Worm (Caenorhabditis elegans) whole organism, L4/young adult: ENCODE data around the gene ZC190.4.

Experiments
- W03F9.2 ChIP-seq: fragments of 150-350 bp; optimal IDR thresholded peaks from 2 replicates; lab custom pipeline; 2014; ENCODE audit warnings: missing biosample characterization, missing genetic modification characterization
- dao-5 ChIP-seq: sonication (generic microtip); optimal IDR thresholded peaks from 2 replicates; lab custom pipeline; 2016; ENCODE audit warnings: missing genotype, missing genetic modification characterization, moderate library complexity, missing compliant biosample characterization
- him-1 ChIP-seq: sonication (generic microtip); optimal IDR thresholded peaks from 2 replicates; lab custom pipeline; 2016; ENCODE audit warnings: missing genotype, missing genetic modification reagents, missing genetic modification characterization, missing compliant biosample characterization

The ZC190.4 gene

DNA sequence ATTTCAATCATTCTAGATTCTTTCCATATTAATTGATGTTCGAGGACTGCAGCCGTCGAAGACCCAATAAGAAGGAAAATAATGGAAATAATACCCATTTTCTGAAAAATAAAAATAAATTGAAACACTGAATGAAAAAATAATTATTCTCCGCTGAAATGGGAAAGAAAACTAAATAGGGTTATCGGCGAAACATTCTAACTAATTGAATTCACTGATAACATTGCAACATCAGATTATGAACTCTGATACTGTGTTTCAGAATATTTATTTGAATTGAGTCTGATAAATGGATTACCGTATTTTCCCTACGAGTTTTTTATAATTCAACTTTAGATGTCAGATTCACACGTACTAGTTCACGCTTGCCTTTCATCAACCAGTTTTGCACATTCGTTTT, 22.8 kb upstream of the ZC190.4 start, which contains the start of gene asp-13:
TSS of gene asp-13 (minus strand) at position 101 of the 400 bp plus-strand sequence.
- TF ChIP-seq dao-5 (tag; lab: Kevin White, UChicago): no peak
- no peak for TF ChIP-seq W03F9.2 (tag; lab: Kevin White, UChicago)
- no peak for TF ChIP-seq him-1 (tag; lab: Kevin White, UChicago)

DNA sequence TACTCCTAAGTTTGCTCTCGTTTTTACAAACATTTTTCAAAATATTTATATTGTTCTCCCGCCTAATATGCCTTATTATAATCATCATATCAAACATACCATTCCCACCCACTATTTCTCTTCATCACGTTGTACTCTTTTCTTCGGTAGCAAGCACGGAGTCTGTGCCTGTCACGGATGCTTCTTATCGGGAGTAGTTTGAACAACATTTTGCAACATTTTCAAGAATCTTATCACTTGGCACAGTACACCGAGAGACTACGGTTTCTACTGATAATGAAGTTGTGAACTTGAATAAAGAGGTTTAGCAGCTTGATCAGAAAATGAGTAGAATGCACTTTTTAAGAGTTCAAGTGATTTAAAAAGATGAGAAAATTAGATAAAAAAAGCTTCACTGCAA, 17.6 kb upstream of the ZC190.4 start:
- TF ChIP-seq dao-5 (tag; lab: Kevin White, UChicago): no peak

DNA sequence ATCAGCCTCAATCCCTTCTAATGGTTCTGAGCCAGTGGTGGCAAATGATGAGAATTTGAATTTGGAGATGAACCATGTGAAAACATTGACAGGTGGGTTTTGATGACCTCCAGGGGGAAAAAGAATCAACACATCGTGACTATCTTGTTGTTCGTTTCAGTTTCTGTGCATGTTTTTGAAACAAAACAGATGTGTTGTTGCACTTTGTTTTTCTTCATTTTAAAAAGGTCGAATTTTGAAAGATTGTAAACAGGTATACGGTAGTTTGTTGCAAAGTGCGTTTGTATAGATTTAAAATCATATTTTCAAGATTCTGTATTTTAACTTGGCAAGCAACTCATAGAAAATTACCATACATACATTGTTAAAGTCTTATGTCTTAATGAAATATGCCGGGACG, 15.5 kb upstream of the ZC190.4 start:
- no peak for TF ChIP-seq him-1 (tag; lab: Kevin White, UChicago)
- no peak for TF ChIP-seq dao-5 (tag; lab: Kevin White, UChicago)
- TF ChIP-seq W03F9.2 (tag; lab: Kevin White, UChicago): no peak

DNA sequence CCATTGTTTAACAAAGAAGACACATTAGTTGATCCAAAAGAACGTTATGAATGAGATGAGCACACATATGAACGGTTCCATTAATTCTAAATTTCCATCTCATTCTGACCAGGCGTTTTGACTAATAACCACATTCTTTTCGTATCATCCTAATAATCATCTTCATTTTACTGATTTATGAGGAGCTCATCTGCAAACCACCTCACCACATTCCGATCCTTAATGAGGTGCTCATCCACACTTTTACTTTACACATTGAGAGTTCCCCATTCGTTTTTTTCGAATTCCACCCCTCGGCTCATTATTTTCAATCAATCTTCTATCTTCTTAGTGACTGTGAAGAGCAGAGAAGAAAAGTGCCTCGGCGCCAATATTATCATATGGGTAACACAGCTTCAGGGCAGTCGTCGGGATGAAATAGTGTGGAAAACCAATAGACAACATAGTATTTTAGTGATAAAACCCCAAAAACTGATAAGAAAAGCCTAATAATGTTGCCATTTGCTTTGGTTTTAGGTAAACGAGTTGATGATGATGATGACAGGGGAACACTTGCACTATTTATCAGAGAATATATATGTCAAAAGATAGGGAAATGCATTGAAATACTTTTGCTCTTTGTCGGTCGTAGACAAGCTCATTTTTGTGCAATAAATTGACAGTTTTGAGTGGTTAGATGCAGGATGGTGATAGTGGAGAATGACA, 14.7 kb upstream of the ZC190.4 start:
- TF ChIP-seq dao-5 (tag; lab: Kevin White, UChicago): no peak
- TF ChIP-seq W03F9.2 (tag; lab: Kevin White, UChicago): peak; percentile 36

DNA sequence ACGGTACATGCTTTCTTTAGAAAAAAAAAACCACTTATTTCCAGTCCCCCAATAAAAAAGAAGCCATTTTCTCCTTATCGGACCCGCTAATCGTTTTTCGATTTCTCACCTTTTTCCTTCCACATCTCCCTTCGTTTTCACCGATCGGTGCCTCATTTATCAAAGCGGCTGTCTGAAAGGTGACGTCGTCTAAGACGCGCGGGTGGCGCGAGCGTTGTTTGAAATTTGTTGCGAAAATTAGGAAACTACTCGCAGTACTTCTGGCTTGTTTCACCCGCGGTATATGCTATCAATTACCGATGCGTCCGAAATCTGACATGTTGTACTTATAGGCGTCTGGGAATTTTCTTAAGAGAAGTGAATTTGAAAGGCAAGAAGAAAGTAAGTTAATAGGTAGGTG, 13.7 kb upstream of the ZC190.4 start:
- no peak for TF ChIP-seq him-1 (tag; lab: Kevin White, UChicago)
- no peak for TF ChIP-seq W03F9.2 (tag; lab: Kevin White, UChicago)
- TF ChIP-seq dao-5 (tag; lab: Kevin White, UChicago): no peak

DNA sequence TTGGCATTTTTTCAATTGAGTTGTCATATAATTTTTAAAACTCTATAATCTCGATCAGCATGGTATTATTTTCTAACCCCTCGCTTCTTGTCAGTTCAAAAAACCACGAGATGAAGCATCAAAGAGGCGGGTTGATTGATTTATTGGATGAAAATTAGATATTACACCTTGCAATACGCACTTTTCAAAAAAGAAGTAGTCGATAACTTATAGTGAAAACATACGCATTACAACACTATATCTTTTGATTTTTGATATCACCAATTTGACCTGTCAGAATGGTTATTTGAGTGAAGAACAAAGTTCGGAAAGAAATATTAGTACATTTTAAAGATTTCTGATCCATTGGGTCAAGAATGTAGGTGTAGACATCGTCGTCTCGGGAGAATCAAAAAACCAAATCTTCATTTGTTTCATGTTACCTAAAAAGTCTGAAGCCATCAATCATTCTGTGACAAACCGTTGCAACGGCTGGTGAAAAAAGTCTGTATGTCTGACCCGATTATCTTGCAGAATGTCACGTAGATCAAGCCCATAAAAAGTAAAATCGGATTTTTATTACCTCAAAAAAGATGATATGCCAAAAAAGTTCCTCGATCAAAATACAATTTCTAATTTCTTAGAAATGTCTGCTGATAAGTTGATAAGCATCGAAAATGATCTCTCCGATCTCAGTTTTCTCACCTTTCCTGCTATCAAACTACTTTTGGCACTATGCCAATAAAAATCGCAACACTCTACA, 12.6 kb upstream of the ZC190.4 start:
- no peak for TF ChIP-seq W03F9.2 (tag; lab: Kevin White, UChicago)
- no peak for TF ChIP-seq dao-5 (tag; lab: Kevin White, UChicago)
- no peak for TF ChIP-seq him-1 (tag; lab: Kevin White, UChicago)

DNA sequence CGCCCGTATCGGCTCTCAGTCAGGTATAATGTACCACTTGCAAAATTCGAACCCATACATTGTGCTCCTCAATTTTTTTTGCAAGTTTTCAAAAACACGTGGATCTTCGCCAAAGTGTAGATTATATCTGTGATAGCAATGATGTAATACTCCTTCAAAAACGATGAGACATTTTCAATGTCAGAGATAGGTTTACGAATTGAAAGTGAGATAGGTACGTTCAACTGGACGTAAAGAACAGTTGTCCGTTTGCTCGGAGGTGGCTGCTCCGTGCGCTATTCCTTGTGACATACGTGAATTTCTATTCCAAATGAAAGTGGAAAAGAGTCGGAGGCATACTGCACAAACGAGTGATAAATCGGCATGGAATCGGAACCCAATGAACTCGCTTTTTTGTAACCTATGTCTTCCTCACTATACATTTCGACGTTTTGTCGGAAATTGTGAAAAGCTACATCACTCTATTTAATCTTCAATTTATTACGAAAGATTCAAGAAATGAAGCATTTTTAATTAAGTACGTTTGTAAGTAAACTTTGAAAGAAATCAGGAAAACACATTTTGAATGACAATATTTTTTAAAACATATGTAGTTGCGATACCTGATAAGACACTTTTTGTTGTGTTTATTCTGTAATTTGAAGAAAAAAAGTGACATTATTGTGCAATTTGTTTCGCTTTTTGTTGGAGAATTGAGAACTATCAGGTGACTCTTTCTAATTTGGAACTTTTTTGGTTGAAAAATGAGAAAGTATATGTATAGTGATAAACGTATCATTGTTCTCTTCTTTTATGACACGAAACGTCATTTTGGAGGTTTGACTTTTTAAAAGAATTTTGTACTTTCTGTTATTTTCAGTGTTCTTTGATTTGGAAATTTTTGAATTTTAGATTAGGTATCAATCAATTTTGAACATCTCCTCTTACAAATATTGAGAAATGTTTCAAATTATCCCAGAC, 11.1 kb upstream of the ZC190.4 start:
- TF ChIP-seq W03F9.2 (tag; lab: Kevin White, UChicago): no peak
- no peak for TF ChIP-seq him-1 (tag; lab: Kevin White, UChicago)
- TF ChIP-seq dao-5 (tag; lab: Kevin White, UChicago): no peak

DNA sequence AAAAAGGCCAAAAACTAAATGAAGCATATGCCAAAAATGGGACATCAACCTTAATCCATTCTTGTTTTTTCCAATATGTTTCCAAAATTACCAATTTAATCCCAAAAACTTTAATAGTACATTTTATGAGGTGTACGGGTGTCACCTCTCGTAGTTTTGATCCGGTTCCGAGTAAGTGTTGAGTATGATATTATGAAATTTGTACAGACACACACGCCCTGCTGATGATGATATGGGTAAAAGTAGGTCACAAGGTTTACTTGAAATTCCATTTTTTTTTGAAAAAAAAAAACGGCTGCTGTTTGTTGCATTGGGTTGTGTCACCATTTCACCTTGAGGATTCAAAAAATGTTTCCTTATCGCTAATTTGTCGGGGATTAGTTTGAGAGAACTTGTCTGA, 8.0 kb upstream of the ZC190.4 start:
- TF ChIP-seq him-1 (tag; lab: Kevin White, UChicago) (no peak), dao-5 (tag; lab: Kevin White, UChicago) (no peak), W03F9.2 (tag; lab: Kevin White, UChicago) (no peak)

DNA sequence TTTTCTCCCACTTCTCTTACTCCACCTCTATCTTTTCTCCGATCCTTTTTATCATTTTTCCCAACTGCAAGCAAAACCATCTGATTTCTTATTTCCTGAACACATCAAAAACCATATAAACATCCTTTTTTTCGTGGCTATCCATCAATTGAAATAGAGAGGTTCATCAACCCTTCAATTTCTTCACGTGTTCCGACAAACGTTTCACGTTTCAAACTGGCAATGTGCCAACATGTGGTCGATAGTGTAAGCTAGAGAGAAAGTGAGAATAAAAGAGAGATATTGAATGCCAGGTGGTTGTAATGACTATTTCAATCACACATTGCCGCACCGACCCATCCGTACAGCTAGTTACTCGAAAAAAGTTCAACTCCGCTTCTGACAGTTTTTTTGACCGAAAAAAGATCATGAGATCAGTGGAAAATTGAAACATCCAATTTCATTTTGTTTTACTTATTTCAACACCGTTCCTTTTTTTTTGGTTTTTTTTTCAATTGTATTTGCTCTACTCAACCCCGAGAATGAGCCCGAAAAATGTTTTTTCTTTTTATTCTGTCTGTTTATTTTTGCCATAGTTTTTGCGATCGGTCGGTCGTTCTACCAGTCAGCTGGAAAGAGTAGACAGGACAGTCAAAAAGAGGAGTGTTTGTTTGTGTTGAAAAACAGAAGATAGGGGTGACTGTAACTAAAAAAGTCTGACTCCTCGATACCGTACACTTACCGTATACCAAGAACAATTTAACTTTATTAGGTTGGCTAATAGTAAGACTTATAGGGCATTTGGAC, 7.1 kb upstream of the ZC190.4 start:
- no peak for TF ChIP-seq W03F9.2 (tag; lab: Kevin White, UChicago)
- TF ChIP-seq him-1 (tag; lab: Kevin White, UChicago): no peak
- no peak for TF ChIP-seq dao-5 (tag; lab: Kevin White, UChicago)

DNA sequence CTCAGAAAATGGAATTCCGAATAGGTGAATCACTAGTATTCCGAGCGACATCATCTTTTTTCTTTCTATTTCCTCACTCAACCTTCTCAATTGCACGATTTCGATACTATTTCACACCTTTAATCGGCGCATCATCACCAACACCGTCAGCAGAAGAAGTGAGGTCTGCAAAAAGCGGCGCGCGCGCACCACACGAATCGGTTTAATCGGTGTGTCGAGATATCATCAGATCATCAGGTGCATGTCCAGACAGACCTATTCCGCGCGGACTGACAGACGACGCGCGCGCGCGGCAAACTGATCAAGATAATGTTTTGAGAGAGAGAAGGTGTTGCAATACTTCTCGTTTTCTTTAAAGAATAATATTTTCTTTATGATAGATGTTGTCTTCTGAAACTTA, 5.4 kb upstream of the ZC190.4 start:
- no peak for TF ChIP-seq dao-5 (tag; lab: Kevin White, UChicago)
- TF ChIP-seq W03F9.2 (tag; lab: Kevin White, UChicago): no peak
- no peak for TF ChIP-seq him-1 (tag; lab: Kevin White, UChicago)

DNA sequence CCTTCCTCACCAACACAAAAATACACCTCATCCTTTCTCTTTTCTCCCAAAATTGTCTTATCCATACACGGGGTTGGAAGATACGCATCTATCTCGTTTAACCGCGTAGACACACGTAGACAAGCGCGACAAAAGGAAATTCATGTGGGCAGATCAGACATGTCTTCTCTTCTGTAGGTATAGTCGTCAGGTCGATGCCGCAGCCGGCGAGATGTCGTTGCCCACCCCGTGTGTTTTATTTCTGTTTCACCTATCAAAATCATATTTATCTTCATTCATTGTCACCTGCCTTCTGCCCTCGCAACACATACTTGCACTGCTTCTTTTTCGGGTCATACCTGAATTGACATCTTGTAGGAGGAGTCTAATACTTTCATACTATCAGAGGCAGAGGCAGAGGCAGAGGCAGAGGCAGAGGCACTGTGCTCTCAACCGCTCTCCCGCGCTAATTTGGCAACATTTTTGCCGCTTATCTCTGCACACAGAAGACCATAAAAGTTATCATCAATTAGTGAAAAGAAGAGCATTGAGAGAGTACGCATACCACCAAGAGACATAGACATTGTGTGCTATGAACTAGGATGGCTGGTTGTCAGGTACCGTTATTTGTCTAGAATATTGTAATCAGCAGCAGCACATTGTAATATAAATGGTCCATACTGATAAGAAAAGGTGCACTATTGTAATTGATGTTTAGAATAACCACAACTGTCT, 4.5 kb upstream of the ZC190.4 start:
- no peak for TF ChIP-seq dao-5 (tag; lab: Kevin White, UChicago)
- no peak for TF ChIP-seq W03F9.2 (tag; lab: Kevin White, UChicago)
- TF ChIP-seq him-1 (tag; lab: Kevin White, UChicago): no peak
